Fruit fly (Drosophila melanogaster): ENCODE measurements around the gene CG6693.

Gene CG6693

DNA sequence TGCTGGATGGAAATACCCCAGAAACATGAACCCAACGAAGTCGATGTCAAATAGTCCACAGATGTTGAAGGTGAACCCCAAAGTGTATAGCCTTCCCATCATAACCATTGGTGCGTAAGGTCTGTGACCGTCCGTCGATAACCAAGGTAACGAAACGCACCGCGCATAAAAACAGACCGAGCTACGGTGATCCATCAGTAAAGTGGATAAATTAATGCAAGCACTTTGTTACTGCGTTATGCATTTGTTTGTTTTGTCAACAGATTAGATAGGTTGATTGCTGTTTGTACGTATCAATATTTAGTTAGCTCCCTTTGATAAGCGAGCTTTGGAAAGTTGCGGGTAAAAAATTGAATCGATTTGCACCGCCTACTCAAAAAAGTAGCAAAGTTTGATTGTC lies 43.1 kb downstream of the CG6693 start:
- TF ChIP-seq ttk (optimal IDR thresholded peaks at IDR 0.05): no peak
- TF ChIP-seq Myc (optimal IDR thresholded peaks at IDR 0.05): no peak
- TF ChIP-seq Sin3A (optimal IDR thresholded peaks at IDR 0.05): no peak
- TF ChIP-seq psq (optimal IDR thresholded peaks at IDR 0.05): no peak
- no peak for TF ChIP-seq insv (optimal IDR thresholded peaks at IDR 0.05)
- TF ChIP-seq h (optimal IDR thresholded peaks at IDR 0.05): no peak

DNA sequence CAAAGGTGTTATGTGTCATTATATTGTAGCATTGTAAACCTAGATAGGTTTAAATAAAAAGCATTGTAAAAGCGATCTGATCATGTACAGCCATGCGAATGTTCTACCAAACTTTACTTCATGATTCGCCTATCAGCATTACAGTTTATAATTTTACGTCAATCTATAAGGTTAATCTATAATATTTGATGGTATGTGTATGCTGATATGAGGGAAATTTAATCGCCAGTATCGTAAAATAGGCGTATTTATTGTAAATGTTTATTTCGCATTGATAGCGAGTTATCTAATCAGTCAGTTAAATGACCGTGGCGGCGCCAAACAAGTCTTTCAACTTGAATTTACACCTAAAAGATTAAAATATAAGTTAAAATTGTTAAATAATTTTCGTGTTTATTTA lies 43.9 kb downstream of the CG6693 start:
- TF ChIP-seq ttk (optimal IDR thresholded peaks at IDR 0.05): no peak

DNA sequence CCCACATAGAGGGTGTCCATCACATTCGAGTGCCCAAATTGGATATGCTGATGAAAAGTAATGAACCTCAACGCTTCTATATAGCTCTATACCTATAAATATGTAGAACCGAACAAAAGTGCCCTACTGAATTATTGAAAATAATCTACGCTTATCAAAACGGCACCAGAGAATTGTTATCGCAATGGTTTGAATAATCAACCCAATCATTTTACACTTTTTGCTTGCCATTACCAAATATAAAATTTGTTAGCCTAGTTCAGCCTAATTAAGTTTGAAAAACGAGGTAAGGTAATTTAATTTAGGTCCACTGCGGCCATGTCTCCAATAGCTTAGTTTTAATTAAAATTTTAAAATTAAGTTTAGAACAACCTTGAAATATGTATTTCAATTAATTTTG lies 45.7 kb downstream of the CG6693 start:
- TF ChIP-seq ttk (optimal IDR thresholded peaks at IDR 0.05): no peak
- TF ChIP-seq Sin3A (optimal IDR thresholded peaks at IDR 0.05): no peak
- no peak for TF ChIP-seq insv (optimal IDR thresholded peaks at IDR 0.05)
- TF ChIP-seq psq (optimal IDR thresholded peaks at IDR 0.05): no peak
- no peak for TF ChIP-seq Myc (optimal IDR thresholded peaks at IDR 0.05)

DNA sequence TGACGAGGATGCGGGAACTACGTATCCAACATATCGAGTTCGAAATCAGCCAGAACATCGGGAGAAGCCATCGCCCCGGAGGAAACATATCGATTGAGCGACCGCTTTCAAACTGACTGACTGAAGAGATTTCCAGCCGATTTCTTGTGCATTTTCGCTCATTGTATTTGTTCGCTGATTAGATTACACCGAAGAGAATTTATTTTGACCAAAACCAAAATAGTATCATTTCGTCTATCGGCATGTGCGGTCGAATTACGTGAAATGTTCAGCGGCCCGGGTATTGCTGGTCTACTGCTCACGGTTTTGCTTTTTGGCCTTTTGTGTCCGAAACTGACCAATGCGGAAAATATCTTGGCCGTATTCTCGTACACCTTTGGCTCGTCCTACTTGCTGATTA lies 46.1 kb downstream of the CG6693 start, which contains the start of the genes Ugt304A1 and Ugt303A1:
TSS of gene Ugt304A1 (minus strand) at position 101 of the 400 bp plus-strand sequence.
TSS of gene Ugt303A1 (plus strand) at position 222 of the 400 bp plus-strand sequence.
- TF ChIP-seq h (optimal IDR thresholded peaks at IDR 0.05): no peak
- TF ChIP-seq insv (optimal IDR thresholded peaks at IDR 0.05): no peak
- no peak for TF ChIP-seq ttk (optimal IDR thresholded peaks at IDR 0.05)
- TF ChIP-seq Myc (optimal IDR thresholded peaks at IDR 0.05): no peak

DNA sequence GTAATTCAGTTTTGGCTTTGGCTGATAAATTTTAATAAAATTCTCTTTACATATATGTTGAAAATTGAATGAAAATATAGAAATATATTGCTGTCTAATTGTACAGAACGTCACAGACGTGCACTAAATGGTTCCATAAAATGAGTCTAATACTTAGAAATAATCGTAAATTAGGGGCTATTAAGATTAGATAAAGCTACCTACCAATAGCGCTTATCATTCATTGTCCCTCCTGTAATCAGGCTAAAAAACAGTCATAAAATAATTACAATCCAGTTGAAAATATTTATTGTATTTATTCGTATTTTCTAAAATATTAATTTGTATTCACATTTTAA lies 48.3 kb downstream of the CG6693 start:
- TF ChIP-seq Myc (optimal IDR thresholded peaks at IDR 0.05): no peak
- TF ChIP-seq ttk (optimal IDR thresholded peaks at IDR 0.05): no peak
- TF ChIP-seq h (optimal IDR thresholded peaks at IDR 0.05): no peak
- TF ChIP-seq psq (optimal IDR thresholded peaks at IDR 0.05): no peak
- no peak for TF ChIP-seq Sin3A (optimal IDR thresholded peaks at IDR 0.05)
- TF ChIP-seq insv (optimal IDR thresholded peaks at IDR 0.05): no peak

DNA sequence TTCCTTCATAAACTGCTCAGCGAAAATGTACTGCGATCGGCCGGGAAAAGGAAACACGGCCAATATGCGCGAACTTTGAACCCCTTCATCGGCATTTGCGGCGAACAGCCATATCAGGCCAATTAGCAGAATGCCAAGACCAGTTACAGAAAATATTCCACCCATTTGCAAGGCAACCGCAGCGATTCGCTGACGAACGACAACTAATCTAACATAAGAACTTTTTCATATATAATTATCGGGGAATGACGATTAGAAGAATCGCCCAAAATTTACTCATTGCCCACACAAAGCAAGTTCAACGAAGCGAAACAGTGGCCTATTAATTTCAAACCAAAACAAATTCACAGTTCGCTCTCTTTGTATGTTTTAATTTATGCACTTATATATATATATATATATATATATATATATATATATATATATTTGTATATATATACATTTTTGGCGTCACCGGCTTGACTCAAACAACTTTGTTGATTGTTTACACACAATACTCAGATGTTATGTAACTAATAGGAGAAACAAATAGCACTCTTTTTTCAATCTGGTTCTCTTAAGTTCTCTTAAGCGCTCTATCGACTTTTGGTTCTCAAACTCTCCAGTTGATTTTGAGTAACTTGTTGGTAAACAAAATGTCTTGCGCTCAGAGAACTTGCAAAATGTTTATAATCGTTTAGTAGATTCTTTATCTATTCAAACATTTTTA lies 48.8 kb downstream of the CG6693 start, which contains the start of gene Ugt35A1:
TSS of gene Ugt35A1 (minus strand) at position 205 of the 709 bp plus-strand sequence.
- TF ChIP-seq Myc (optimal IDR thresholded peaks at IDR 0.05) (no peak), insv (optimal IDR thresholded peaks at IDR 0.05) (no peak), h (optimal IDR thresholded peaks at IDR 0.05) (no peak), Sin3A (optimal IDR thresholded peaks at IDR 0.05) (no peak), ttk (optimal IDR thresholded peaks at IDR 0.05) (no peak), psq (optimal IDR thresholded peaks at IDR 0.05) (no peak)

Data from Kc167 (cell line).